Worm (Caenorhabditis elegans) whole organism, L4/young adult: Measurements from ENCODE around the gene srh-122.

Source experiments
- W03F9.2 ChIP-seq: fragments of 150-350 bp; optimal IDR thresholded peaks from 2 replicates; lab custom pipeline; 2014; ENCODE audit warnings: missing biosample characterization, missing genetic modification characterization
- dao-5 ChIP-seq: sonication (generic microtip); optimal IDR thresholded peaks from 2 replicates; lab custom pipeline; 2016; ENCODE audit warnings: missing genotype, missing genetic modification characterization, moderate library complexity, missing compliant biosample characterization
- him-1 ChIP-seq: sonication (generic microtip); optimal IDR thresholded peaks from 2 replicates; lab custom pipeline; 2016; ENCODE audit warnings: missing genotype, missing genetic modification reagents, missing genetic modification characterization, missing compliant biosample characterization

ce11 chrV:15415951-15416350, 38.1 kb upstream of the srh-122 start, which contains the start of gene srh-265:
- TF ChIP-seq dao-5 (tag; lab: Kevin White, UChicago) (no peak), him-1 (no peak), W03F9.2 (tag; lab: Kevin White, UChicago) (no peak)
